Worm (Caenorhabditis elegans): ENCODE data around the gene clec-51.

DNA sequence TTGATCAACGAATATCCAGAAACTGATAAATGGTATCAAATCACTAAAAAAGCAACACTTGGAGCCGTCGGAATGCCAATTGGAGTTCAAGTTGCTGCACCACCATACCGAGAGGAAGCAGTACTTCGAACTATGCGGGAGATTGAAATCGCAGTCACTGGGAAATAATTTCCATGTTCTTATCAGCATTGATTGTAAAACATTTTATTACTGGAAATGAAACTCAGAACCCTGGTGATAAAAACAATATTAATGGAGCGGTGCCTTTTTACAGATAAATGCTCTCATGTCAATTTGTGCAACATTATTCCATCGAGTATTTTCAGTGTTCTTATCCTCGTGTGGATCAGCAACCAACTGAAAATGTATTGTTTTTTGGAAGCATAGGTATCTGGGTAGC lies 1.8 kb downstream of the clec-51 start:
- TF ChIP-seq athp-1 (tag; optimal IDR thresholded peaks at IDR 0.05) (no peak), hlh-26 (GFP tag; conservative IDR thresholded peaks at IDR 0.05) (no peak), ztf-26 (tag; optimal IDR thresholded peaks at IDR 0.05) (no peak), lin-26 (GFP tag; IDR thresholded peaks at IDR 0.05) (no peak), B0336.3 (GFP tag; IDR thresholded peaks at IDR 0.05) (no peak), sea-2 (GFP tag; IDR thresholded peaks at IDR 0.05) (no peak), let-607 (tag; optimal IDR thresholded peaks at IDR 0.05) (no peak), cebp-1 (GFP tag; IDR thresholded peaks at IDR 0.05) (no peak), cebp-1 (tag; optimal IDR thresholded peaks at IDR 0.05) (no peak), sptf-2 (GFP tag; optimal IDR thresholded peaks at IDR 0.05) (no peak), attf-6 (GFP tag; IDR thresholded peaks at IDR 0.05) (no peak), pha-4 (tag; optimal IDR thresholded peaks at IDR 0.05) (no peak), madf-10 (tag; optimal IDR thresholded peaks at IDR 0.05) (no peak)
